Fruit fly (Drosophila melanogaster) whole organism, embryonic: ENCODE measurements around the gene CG2224.

Experiments used
- ATbp ChIP-seq: fragments of 200-800 bp; sonication (Bioruptor generic); optimal IDR thresholded peaks from 2 replicates; lab custom pipeline; 2017; ENCODE audit warnings: missing biosample characterization, mild to moderate bottlenecking, missing genetic modification characterization, missing genetic modification reagents
- CG10209 ChIP-seq: fragments of 200-800 bp; sonication (Bioruptor generic); optimal IDR thresholded peaks from 3 replicates; lab custom pipeline; 2017; ENCODE audit warnings: missing biosample characterization, mild to moderate bottlenecking, missing genetic modification characterization, missing genetic modification reagents
- CG10274 ChIP-seq: fragments of 200-800 bp; sonication (Bioruptor generic); optimal IDR thresholded peaks from 3 replicates; lab custom pipeline; 2017; ENCODE audit warnings: missing biosample characterization, mild to moderate bottlenecking, missing genetic modification characterization
- CG10565 ChIP-seq: fragments of 200-800 bp; sonication (Bioruptor generic); optimal IDR thresholded peaks from 3 replicates; lab custom pipeline; 2016; ENCODE audit warnings: missing biosample characterization, mild to moderate bottlenecking, missing genetic modification characterization
- CG12071 ChIP-seq: fragments of 200-800 bp; sonication (Bioruptor generic); optimal IDR thresholded peaks from 3 replicates; lab custom pipeline; 2018; ENCODE audit warnings: missing biosample characterization, mild to moderate bottlenecking, missing genetic modification characterization
- CG1233 ChIP-seq: fragments of 200-800 bp; sonication (Bioruptor generic); optimal IDR thresholded peaks from 4 replicates; lab custom pipeline; 2018; ENCODE audit warnings: missing biosample characterization, mild to moderate bottlenecking, missing genetic modification characterization
- CG13424 ChIP-seq: fragments of 200-800 bp; sonication (Bioruptor generic); optimal IDR thresholded peaks from 2 replicates; lab custom pipeline; 2019; ENCODE audit warnings: missing biosample characterization, mild to moderate bottlenecking, missing genetic modification characterization, moderate library complexity
- CG14965 ChIP-seq: fragments of 200-800 bp; sonication (Bioruptor generic); optimal IDR thresholded peaks from 2 replicates; lab custom pipeline; 2016; ENCODE audit warnings: missing biosample characterization, missing genetic modification characterization, borderline replicate concordance
- CG1529 ChIP-seq: fragments of 200-800 bp; sonication (Bioruptor generic); optimal IDR thresholded peaks from 3 replicates; lab custom pipeline; 2018; ENCODE audit warnings: missing biosample characterization, missing genetic modification characterization
- CG15696 ChIP-seq: fragments of 200-800 bp; sonication (Bioruptor generic); optimal IDR thresholded peaks from 2 replicates; lab custom pipeline; 2019; ENCODE audit warnings: missing biosample characterization, mild to moderate bottlenecking, missing genetic modification characterization, moderate library complexity
- CG17385 ChIP-seq: fragments of 200-800 bp; sonication (Bioruptor generic); optimal IDR thresholded peaks from 3 replicates; lab custom pipeline; 2018; ENCODE audit warnings: missing biosample characterization, mild to moderate bottlenecking, missing genetic modification characterization
- CG4820 ChIP-seq: fragments of 200-800 bp; sonication (Bioruptor generic); optimal IDR thresholded peaks from 3 replicates; lab custom pipeline; 2016; ENCODE audit warnings: missing biosample characterization, missing genetic modification characterization
- CG6654 ChIP-seq: fragments of 200-800 bp; sonication (Bioruptor generic); optimal IDR thresholded peaks from 2 replicates; lab custom pipeline; 2017; ENCODE audit warnings: missing biosample characterization, mild to moderate bottlenecking, missing genetic modification characterization
- CG8089 ChIP-seq: fragments of 200-800 bp; sonication (Bioruptor generic); optimal IDR thresholded peaks from 3 replicates; lab custom pipeline; 2016; ENCODE audit warnings: missing biosample characterization, missing genetic modification characterization
- CG8388 ChIP-seq: fragments of 200-800 bp; sonication (Bioruptor generic); optimal IDR thresholded peaks from 2 replicates; lab custom pipeline; 2019; ENCODE audit warnings: missing biosample characterization, mild to moderate bottlenecking, missing genetic modification characterization, moderate library complexity
- CrebB ChIP-seq: fragments of 200-800 bp; sonication (Bioruptor generic); optimal IDR thresholded peaks from 3 replicates; lab custom pipeline; 2018; ENCODE audit warnings: missing biosample characterization, mild to moderate bottlenecking, missing genetic modification characterization
- D ChIP-seq, 2 experiments: fragments of 200-800 bp in 1 of 2; fragments of >200 bp in 1 of 2; sonication (Bioruptor generic) in 1 of 2; optimal IDR thresholded peaks; 2 replicates in 1 of 2; 3 replicates in 1 of 2; lab custom pipeline; 2017; ENCODE audit warnings: mild to moderate bottlenecking in 1 of 2, missing biosample characterization in 1 of 2, missing genetic modification characterization in 1 of 2, missing genetic modification reagents in 1 of 2
- Dek ChIP-seq: fragments of 200-800 bp; sonication (Bioruptor generic); optimal IDR thresholded peaks from 3 replicates; lab custom pipeline; 2019; ENCODE audit warnings: missing biosample characterization, mild to moderate bottlenecking, missing genetic modification characterization, moderate library complexity
- Doc2 ChIP-seq: fragments of 200-800 bp; sonication (Bioruptor generic); IDR thresholded peaks from 2 replicates; pipeline ENCODE4 v1.3.6; 2022; ENCODE audit warnings: missing biosample characterization, missing genetic modification characterization
- Ets97D ChIP-seq: fragments of 200-800 bp; sonication (Bioruptor generic); optimal IDR thresholded peaks from 3 replicates; lab custom pipeline; 2016; ENCODE audit warnings: missing biosample characterization, missing genetic modification characterization
- HHEX ChIP-seq: fragments of 200-800 bp; sonication (Bioruptor generic); optimal IDR thresholded peaks from 3 replicates; lab custom pipeline; 2017; ENCODE audit warnings: missing biosample characterization, mild to moderate bottlenecking, missing genetic modification characterization, missing genetic modification reagents
- Hmr ChIP-seq: fragments of 200-800 bp; sonication (Bioruptor generic); optimal IDR thresholded peaks from 3 replicates; lab custom pipeline; 2017; ENCODE audit warnings: mild to moderate bottlenecking, missing biosample characterization, missing genetic modification reagents, missing genetic modification characterization
- Nf-YA ChIP-seq: fragments of 200-800 bp; sonication (Bioruptor generic); IDR thresholded peaks from 2 replicates; pipeline ENCODE4 v1.3.6; 2022; ENCODE audit warnings: missing biosample characterization, missing genetic modification characterization
- Pdp1 ChIP-seq, 2 experiments: fragments of 200-800 bp; sonication (Bioruptor generic); optimal IDR thresholded peaks; 3 replicates each; lab custom pipeline; 2016; ENCODE audit warnings: missing biosample characterization in 2 of 2, missing genetic modification characterization in 2 of 2, mild to moderate bottlenecking in 1 of 2, moderate library complexity in 1 of 2
- Poxn ChIP-seq: fragments of 200-800 bp; sonication (Bioruptor generic); IDR thresholded peaks from 2 replicates; pipeline ENCODE4 v1.3.6; 2022; ENCODE audit warnings: missing biosample characterization, missing genetic modification characterization
- Scr ChIP-seq: fragments of 200-800 bp; sonication (Bioruptor generic); IDR thresholded peaks from 2 replicates; pipeline ENCODE4 v1.3.6; 2022; ENCODE audit warnings: missing biosample characterization, missing genetic modification characterization; ENCODE audit not compliant: partially characterized antibody
- Six4 ChIP-seq: fragments of 200-800 bp; sonication (Bioruptor generic); optimal IDR thresholded peaks from 2 replicates; lab custom pipeline; 2016; ENCODE audit warnings: missing biosample characterization, missing genetic modification characterization
- Trl ChIP-seq, 3 experiments: fragments of >200 bp in 2 of 3; fragments of 200-800 bp in 1 of 3; sonication (Bioruptor generic) in 1 of 3; optimal IDR thresholded peaks; 2 replicates in 1 of 3; 3 replicates in 2 of 3; lab custom pipeline; 2016 to 2017; ENCODE audit warnings: missing biosample characterization in 1 of 3, missing genetic modification characterization in 1 of 3
- bab2 ChIP-seq: fragments of 200-800 bp; sonication (Bioruptor generic); optimal IDR thresholded peaks from 2 replicates; lab custom pipeline; 2016; ENCODE audit warnings: missing biosample characterization, missing genetic modification characterization
- ci ChIP-seq: fragments of 200-800 bp; sonication (Bioruptor generic); IDR thresholded peaks from 3 replicates; pipeline ENCODE4 v1.3.6; 2022; ENCODE audit warnings: missing biosample characterization, missing genetic modification characterization
- crp ChIP-seq, 2 experiments: fragments of 200-800 bp; sonication (Bioruptor generic); optimal IDR thresholded peaks; 2 replicates in 1 of 2; 3 replicates in 1 of 2; lab custom pipeline; 2017; ENCODE audit warnings: missing biosample characterization in 2 of 2, missing genetic modification characterization in 2 of 2, mild to moderate bottlenecking in 1 of 2, moderate library complexity in 1 of 2
- cwo ChIP-seq: fragments of 200-800 bp; sonication (Bioruptor generic); optimal IDR thresholded peaks from 3 replicates; lab custom pipeline; 2017; ENCODE audit warnings: missing biosample characterization, missing genetic modification characterization, mild to moderate bottlenecking, moderate library complexity, missing genetic modification reagents
- danr ChIP-seq: fragments of 200-800 bp; sonication (Bioruptor generic); IDR thresholded peaks from 2 replicates; pipeline ENCODE4 v1.3.6; 2022; ENCODE audit warnings: missing biosample characterization, missing genetic modification characterization
- fd64A ChIP-seq: fragments of 200-800 bp; sonication (Bioruptor generic); optimal IDR thresholded peaks from 3 replicates; lab custom pipeline; 2018; ENCODE audit warnings: missing biosample characterization, mild to moderate bottlenecking, missing genetic modification characterization
- grau ChIP-seq: fragments of 200-800 bp; optimal IDR thresholded peaks from 3 replicates; lab custom pipeline; 2019; ENCODE audit warnings: missing biosample characterization, mild to moderate bottlenecking, missing genetic modification characterization, moderate library complexity
- hkb ChIP-seq, 2 experiments: fragments of 200-800 bp in 1 of 2; fragments of >200 bp in 1 of 2; sonication (Bioruptor generic) in 1 of 2; IDR thresholded peaks in 1 of 2; optimal IDR thresholded peaks in 1 of 2; 2 replicates each; pipeline versions ENCODE4 v1.3.6 to Lab custom; 2017 to 2022; ENCODE audit warnings: missing biosample characterization in 1 of 2, missing genetic modification characterization in 1 of 2
- klu ChIP-seq: fragments of 200-800 bp; sonication (Bioruptor generic); IDR thresholded peaks from 2 replicates; pipeline ENCODE4 v1.3.6; 2022; ENCODE audit warnings: missing biosample characterization, missing genetic modification characterization
- knrl ChIP-seq: fragments of 200-800 bp; sonication (Bioruptor generic); IDR thresholded peaks from 3 replicates; pipeline ENCODE4 v1.3.6; 2022; ENCODE audit warnings: missing biosample characterization, missing genetic modification characterization; ENCODE audit not compliant: partially characterized antibody
- mld ChIP-seq: fragments of 200-800 bp; sonication (Bioruptor generic); IDR thresholded peaks from 3 replicates; pipeline ENCODE4 v1.3.6; 2022; ENCODE audit warnings: missing biosample characterization, missing genetic modification characterization; ENCODE audit not compliant: partially characterized antibody
- oc ChIP-seq: fragments of 200-800 bp; sonication (Bioruptor generic); optimal IDR thresholded peaks from 2 replicates; lab custom pipeline; 2018; ENCODE audit warnings: missing biosample characterization, mild to moderate bottlenecking, missing genetic modification characterization, moderate library complexity
- org-1 ChIP-seq: fragments of 200-800 bp; sonication (Bioruptor generic); optimal IDR thresholded peaks from 2 replicates; lab custom pipeline; 2017; ENCODE audit warnings: missing biosample characterization, missing genetic modification characterization
- prd ChIP-seq, 3 experiments: fragments of >200 bp in 2 of 3; fragments of 200-800 bp in 1 of 3; sonication (Bioruptor generic) in 1 of 3; optimal IDR thresholded peaks in 2 of 3; IDR thresholded peaks in 1 of 3; 2 replicates in 2 of 3; 3 replicates in 1 of 3; pipeline versions ENCODE4 v1.3.6 to Lab custom; 2017 to 2022; ENCODE audit warnings: missing biosample characterization in 1 of 3, missing genetic modification characterization in 1 of 3
- pum ChIP-seq: fragments of 200-800 bp; sonication (Bioruptor generic); optimal IDR thresholded peaks from 2 replicates; lab custom pipeline; 2016; ENCODE audit warnings: missing biosample characterization, missing genetic modification characterization
- slp2 ChIP-seq: fragments of 200-800 bp; sonication (Bioruptor generic); optimal IDR thresholded peaks from 2 replicates; lab custom pipeline; 2016; ENCODE audit warnings: missing biosample characterization, missing genetic modification characterization
- usp ChIP-seq: fragments of >200 bp; optimal IDR thresholded peaks from 2 replicates; lab custom pipeline; 2017; ENCODE audit warnings: missing biosample characterization, missing genetic modification characterization
- vvl ChIP-seq: fragments of 200-800 bp; sonication (Bioruptor generic); IDR thresholded peaks from 2 replicates; pipeline ENCODE4 v1.3.6; 2022; ENCODE audit warnings: missing biosample characterization, missing genetic modification characterization
- zfh2 ChIP-seq: fragments of 200-800 bp; sonication (Bioruptor generic); optimal IDR thresholded peaks from 2 replicates; lab custom pipeline; 2016; ENCODE audit warnings: missing biosample characterization, missing genetic modification characterization

Gene CG2224

DNA sequence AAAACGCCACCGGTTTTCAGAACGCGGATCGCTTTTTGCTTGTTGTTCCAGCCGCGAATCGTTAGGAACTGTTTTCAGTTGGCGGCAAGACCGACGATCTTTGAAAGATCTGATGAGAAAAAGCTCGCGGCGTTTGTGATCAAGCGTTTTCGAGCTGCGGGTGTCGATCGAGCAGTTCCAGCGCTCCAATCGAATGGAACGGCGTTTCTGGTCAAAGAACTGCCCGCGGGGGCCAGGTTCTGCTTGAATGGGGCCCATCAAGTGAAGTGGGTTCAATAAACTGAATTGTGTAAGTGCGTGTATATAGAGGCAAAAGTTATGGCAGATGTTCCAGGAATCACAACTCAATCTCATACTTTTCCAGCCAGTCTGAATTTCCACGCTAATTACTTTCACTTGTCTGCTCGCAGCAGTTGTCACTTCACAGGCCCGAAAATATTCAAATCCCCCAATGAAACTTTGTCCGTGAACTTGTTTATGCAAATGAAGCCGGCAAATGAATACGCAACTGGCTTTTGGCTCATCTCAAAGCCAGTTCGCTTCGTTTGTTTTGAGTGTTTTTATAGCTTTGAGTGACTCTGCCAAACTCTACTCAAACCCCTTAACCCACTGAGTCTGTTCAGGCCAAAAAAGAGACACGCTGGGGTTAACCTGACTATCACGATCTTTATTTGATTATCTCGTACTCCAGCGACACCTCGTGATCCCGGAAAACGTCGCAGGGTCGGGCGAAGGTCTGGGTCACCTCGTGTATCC, 37.2 kb upstream of the CG2224 start, which contains the start of gene PH4alphaMP (continued):
- TF ChIP-seq klu (GFP tag; lab: Robert Waterston, UW) (no peak), CG13424 (tag; lab: Kevin White, UChicago) (no peak), CG10274 (GFP tag; lab: Kevin White, UChicago) (no peak), CG14965 (GFP tag; lab: Kevin White, UChicago) (no peak), bab2 (GFP tag; lab: Kevin White, UChicago) (no peak), CG4820 (GFP tag; lab: Kevin White, UChicago) (no peak), hkb (optimal IDR thresholded peaks at IDR 0.05; lab: Kevin White, UChicago) (no peak), hkb (GFP tag; IDR thresholded peaks at IDR 0.05; lab: Robert Waterston, UW) (no peak), danr (GFP tag; lab: Robert Waterston, UW) (no peak), Scr (GFP tag; lab: Robert Waterston, UW) (no peak), usp (GFP tag; lab: Kevin White, UChicago) (no peak), Dek (tag; lab: Kevin White, UChicago) (no peak), CG1529 (GFP tag; lab: Kevin White, UChicago) (no peak), Poxn (GFP tag; lab: Robert Waterston, UW) (no peak), CG8089 (no peak), vvl (peak; percentile 91), oc (tag; lab: Kevin White, UChicago) (peak; percentile 55), Ets97D (GFP tag; lab: Kevin White, UChicago) (no peak), grau (no peak), CG8388 (GFP tag; lab: Kevin White, UChicago) (no peak), pum (no peak), CG6654 (GFP tag; lab: Kevin White, UChicago) (no peak), CrebB (tag; lab: Kevin White, UChicago) (no peak), CG15696 (no peak), CG12071 (GFP tag; lab: Kevin White, UChicago) (no peak), knrl (GFP tag; lab: Robert Waterston, UW) (no peak)

DNA sequence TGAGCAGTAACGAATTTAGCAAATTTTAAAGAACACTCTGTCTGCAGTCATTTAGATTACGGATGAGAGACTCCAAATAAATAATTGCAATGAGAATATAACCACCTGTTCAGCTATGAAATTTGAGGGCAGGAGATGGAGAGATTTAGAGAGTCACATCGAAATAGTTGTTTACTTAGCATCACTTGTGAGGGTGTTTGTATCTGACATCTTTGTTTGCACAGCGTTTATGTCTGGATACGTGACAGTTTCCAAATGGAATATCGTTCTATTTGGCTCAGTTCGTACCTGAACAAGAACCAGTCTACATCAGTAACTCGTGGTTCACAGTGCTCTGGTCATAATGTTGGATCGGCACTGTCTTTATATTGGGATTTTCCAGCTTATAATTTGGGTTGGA, 30.7 kb upstream of the CG2224 start, which contains the start of gene PH4alphaSG2:
TSS of gene PH4alphaSG2 (plus strand) at position 278 of the 400 bp plus-strand sequence.
- TF ChIP-seq fd64A (GFP tag; lab: Kevin White, UChicago): peak; percentile 5
- TF ChIP-seq D (optimal IDR thresholded peaks at IDR 0.05; lab: Kevin White, UChicago): no peak
- TF ChIP-seq D (GFP tag; optimal IDR thresholded peaks at IDR 0.05; lab: Kevin White, UChicago): no peak
- TF ChIP-seq Nf-YA: no peak
- TF ChIP-seq HHEX (GFP tag; lab: Kevin White, UChicago): peak; percentile 5
- TF ChIP-seq Pdp1 (GFP tag; optimal IDR thresholded peaks at IDR 0.05; lab: Kevin White, UChicago): no peak
- TF ChIP-seq zfh2: no peak
- no peak for TF ChIP-seq org-1 (GFP tag; lab: Kevin White, UChicago)
- TF ChIP-seq Doc2: no peak
- no peak for TF ChIP-seq crp (GFP tag; optimal IDR thresholded peaks at IDR 0.05; lab: Kevin White, UChicago)
- TF ChIP-seq Trl (optimal IDR thresholded peaks at IDR 0.05; lab: Kevin White, UChicago): no peak
- TF ChIP-seq Trl (GFP tag; optimal IDR thresholded peaks at IDR 0.05; lab: Kevin White, UChicago): no peak
- TF ChIP-seq slp2: no peak
- no peak for TF ChIP-seq Six4 (GFP tag; lab: Kevin White, UChicago)
- TF ChIP-seq CG10209: peak; percentile 14
- no peak for TF ChIP-seq mld (GFP tag; lab: Robert Waterston, UW)
- TF ChIP-seq CG17385 (GFP tag; lab: Kevin White, UChicago): no peak
- TF ChIP-seq ci: no peak
- no peak for TF ChIP-seq CrebB (tag; lab: Kevin White, UChicago)
- no peak for TF ChIP-seq CG10565 (GFP tag; lab: Kevin White, UChicago)
- peak; percentile 1 for TF ChIP-seq cwo (GFP tag; lab: Kevin White, UChicago)
- TF ChIP-seq ATbp: peak; percentile 65
- no peak for TF ChIP-seq bab2 (GFP tag; lab: Kevin White, UChicago)
- no peak for TF ChIP-seq CG1233
- no peak for TF ChIP-seq prd (optimal IDR thresholded peaks at IDR 0.05; lab: Kevin White, UChicago)
- TF ChIP-seq prd (GFP tag; IDR thresholded peaks at IDR 0.05; lab: Robert Waterston, UW): no peak
- peak; percentile 31 for TF ChIP-seq Hmr (GFP tag; lab: Kevin White, UChicago)
